Worm (Caenorhabditis elegans): ENCODE measurements around the gene fbxb-119.

Gene fbxb-119

ce11 chrV:18364558-18364957 lies 46.1 kb downstream of the fbxb-119 start, which contains the start of gene C08E8.9:
Gene C08E8.9 (plus strand): TSS chrV:18364858.
- TF ChIP-seq sea-2 (GFP tag; optimal IDR thresholded peaks at IDR 0.05) (no peak), ama-1 (optimal IDR thresholded peaks at IDR 0.05) (no peak), nhr-43 (tag; optimal IDR thresholded peaks at IDR 0.05; ENCODE audit: poor library complexity, severe bottlenecking) (no peak), egl-5 (tag; optimal IDR thresholded peaks at IDR 0.05) (no peak)

- TF ChIP-seq nhr-11 (tag; optimal IDR thresholded peaks at IDR 0.05) = no peak
- no peak for TF ChIP-seq unc-39 (tag; optimal IDR thresholded peaks at IDR 0.05)
- no peak for TF ChIP-seq nhr-25 (tag; optimal IDR thresholded peaks at IDR 0.05)
- no peak for TF ChIP-seq ceh-82 (tag; optimal IDR thresholded peaks at IDR 0.05)
- TF ChIP-seq ztf-4 (tag; optimal IDR thresholded peaks at IDR 0.05) = no peak
- TF ChIP-seq nhr-77 (tag; optimal IDR thresholded peaks at IDR 0.05) = no peak
- no peak for TF ChIP-seq nfya-1 (tag; optimal IDR thresholded peaks at IDR 0.05; ENCODE audit: insufficient read depth)
- TF ChIP-seq aly-2 (tag; optimal IDR thresholded peaks at IDR 0.05) = no peak
- no peak for TF ChIP-seq ceh-16 (tag; optimal IDR thresholded peaks at IDR 0.05)
- no peak for TF ChIP-seq ZK546.5 (tag; optimal IDR thresholded peaks at IDR 0.05)
- no peak for TF ChIP-seq tbx-2 (tag; optimal IDR thresholded peaks at IDR 0.05)
- no peak for TF ChIP-seq unc-62 (GFP tag; optimal IDR thresholded peaks at IDR 0.05)
These were observed 49.9 kb downstream of the fbxb-119 start, which contains the start of gene C08E8.6 for ce11 chrV:18368322-18368721. Gene C08E8.6 (minus strand): TSS chrV:18368422.
